Fruit fly (Drosophila melanogaster): ENCODE measurements around the gene CG15014.

- no peak for TF ChIP-seq fkh (GFP tag; optimal IDR thresholded peaks at IDR 0.05)
- no peak for TF ChIP-seq Sox15 (GFP tag; optimal IDR thresholded peaks at IDR 0.05)
- no peak for TF ChIP-seq esn (GFP tag; optimal IDR thresholded peaks at IDR 0.05)
- no peak for TF ChIP-seq CG16779 (tag; optimal IDR thresholded peaks at IDR 0.05)
- no peak for TF ChIP-seq topi (GFP tag; optimal IDR thresholded peaks at IDR 0.05)
- TF ChIP-seq Lpt (GFP tag; optimal IDR thresholded peaks at IDR 0.05) = no peak
- no peak for TF ChIP-seq CG6276 (GFP tag; optimal IDR thresholded peaks at IDR 0.05)
- no peak for TF ChIP-seq ss (GFP tag; optimal IDR thresholded peaks at IDR 0.05)
- TF ChIP-seq Smox (GFP tag; optimal IDR thresholded peaks at IDR 0.05) = no peak
- no peak for TF ChIP-seq Hr39 (GFP tag; optimal IDR thresholded peaks at IDR 0.05)
Measured at dm6 chr3L:4359688-4360375, 37.8 kb upstream of the CG15014 start.

All from whole organism, prepupa.